Fruit fly (Drosophila melanogaster) Kc167 (cell line): Measurements from ENCODE around the gene Arpc1.

Source experiments
- Myc ChIP-seq: fragments of >200 bp; optimal IDR thresholded peaks from 2 replicates; lab custom pipeline; 2017; ENCODE audit warnings: missing external identifiers
- Sin3A ChIP-seq: fragments of >200 bp; optimal IDR thresholded peaks from 2 replicates; lab custom pipeline; 2018; ENCODE audit warnings: missing external identifiers
- h ChIP-seq: fragments of >200 bp; optimal IDR thresholded peaks from 3 replicates; lab custom pipeline; 2018; ENCODE audit warnings: missing external identifiers
- insv ChIP-seq: fragments of >200 bp; optimal IDR thresholded peaks from 3 replicates; lab custom pipeline; 2018; ENCODE audit warnings: missing external identifiers
- psq ChIP-seq: fragments of >200 bp; optimal IDR thresholded peaks from 2 replicates; lab custom pipeline; 2017; ENCODE audit warnings: missing external identifiers
- ttk ChIP-seq: sonication (Bioruptor generic); optimal IDR thresholded peaks from 2 replicates; lab custom pipeline; 2017; ENCODE audit warnings: missing external identifiers

dm6 chr2L:13851098-13851497 lies 21.6 kb upstream of the Arpc1 start:
- TF ChIP-seq Sin3A (lab: Kevin White, UChicago) = no peak
- TF ChIP-seq psq = no peak
- no peak for TF ChIP-seq Myc (lab: Kevin White, UChicago)
- no peak for TF ChIP-seq h (lab: Kevin White, UChicago)
- no peak for TF ChIP-seq insv (lab: Kevin White, UChicago)
- no peak for TF ChIP-seq ttk (lab: Kevin White, UChicago)
